Fruit fly (Drosophila melanogaster): Measurements from ENCODE around the gene CG32554.

The CG32554 gene

DNA sequence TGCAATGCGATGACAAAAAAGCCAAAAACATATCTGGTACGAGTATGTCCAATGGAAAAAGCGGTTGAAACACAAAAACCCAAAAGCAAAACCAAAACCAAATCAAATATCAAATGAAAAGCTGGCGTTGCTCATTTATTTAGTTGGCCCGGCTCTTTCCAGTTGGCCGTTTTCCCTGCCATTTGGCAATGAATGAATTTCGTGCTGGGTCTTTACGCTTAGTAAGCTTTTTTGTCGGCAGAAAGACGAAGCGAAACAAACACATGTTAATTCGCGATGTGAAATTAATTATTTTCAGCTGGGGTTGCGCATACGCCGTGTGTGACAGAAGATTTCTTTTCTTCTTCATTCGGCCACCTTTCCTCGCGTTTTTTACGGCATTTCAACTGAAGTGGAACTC, 17.7 kb downstream of the CG32554 start:
- no peak for TF ChIP-seq Clk (GFP tag; optimal IDR thresholded peaks at IDR 0.05)
- TF ChIP-seq tj (GFP tag; optimal IDR thresholded peaks at IDR 0.05): peak; percentile 99

DNA sequence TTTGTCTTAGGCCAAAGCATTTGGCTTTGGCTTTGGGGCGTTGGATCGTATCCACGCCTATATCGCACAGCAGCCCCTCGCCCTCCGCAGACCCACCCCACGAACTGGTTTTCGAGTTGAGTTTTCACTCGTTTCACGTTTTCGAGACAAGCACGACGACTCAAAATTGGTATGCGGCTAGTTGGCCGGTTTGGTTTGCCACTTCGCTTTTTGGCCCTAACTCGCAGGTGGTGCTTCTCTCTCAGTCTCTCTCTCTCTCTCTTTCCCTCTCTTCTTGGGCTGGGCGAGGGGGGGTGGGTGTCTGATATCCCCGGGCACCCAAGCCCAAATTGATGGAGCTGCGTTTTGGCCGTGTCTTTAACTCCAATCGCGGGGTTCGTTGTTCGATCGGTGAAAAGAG, 18.5 kb downstream of the CG32554 start:
- TF ChIP-seq toe (GFP tag; optimal IDR thresholded peaks at IDR 0.05) (no peak), CG33017 (tag; optimal IDR thresholded peaks at IDR 0.05) (no peak), cic (GFP tag; optimal IDR thresholded peaks at IDR 0.05) (no peak), CG12768 (GFP tag; optimal IDR thresholded peaks at IDR 0.05) (no peak), tj (GFP tag; optimal IDR thresholded peaks at IDR 0.05) (no peak), CG7045 (GFP tag; optimal IDR thresholded peaks at IDR 0.05) (no peak), Crg-1 (GFP tag; optimal IDR thresholded peaks at IDR 0.05) (no peak), cnc (optimal IDR thresholded peaks at IDR 0.05) (no peak), pad (GFP tag; optimal IDR thresholded peaks at IDR 0.05) (no peak), CG1620 (GFP tag; optimal IDR thresholded peaks at IDR 0.05) (no peak), kay (GFP tag; ENCODE audit: borderline replicate concordance) (no peak)

DNA sequence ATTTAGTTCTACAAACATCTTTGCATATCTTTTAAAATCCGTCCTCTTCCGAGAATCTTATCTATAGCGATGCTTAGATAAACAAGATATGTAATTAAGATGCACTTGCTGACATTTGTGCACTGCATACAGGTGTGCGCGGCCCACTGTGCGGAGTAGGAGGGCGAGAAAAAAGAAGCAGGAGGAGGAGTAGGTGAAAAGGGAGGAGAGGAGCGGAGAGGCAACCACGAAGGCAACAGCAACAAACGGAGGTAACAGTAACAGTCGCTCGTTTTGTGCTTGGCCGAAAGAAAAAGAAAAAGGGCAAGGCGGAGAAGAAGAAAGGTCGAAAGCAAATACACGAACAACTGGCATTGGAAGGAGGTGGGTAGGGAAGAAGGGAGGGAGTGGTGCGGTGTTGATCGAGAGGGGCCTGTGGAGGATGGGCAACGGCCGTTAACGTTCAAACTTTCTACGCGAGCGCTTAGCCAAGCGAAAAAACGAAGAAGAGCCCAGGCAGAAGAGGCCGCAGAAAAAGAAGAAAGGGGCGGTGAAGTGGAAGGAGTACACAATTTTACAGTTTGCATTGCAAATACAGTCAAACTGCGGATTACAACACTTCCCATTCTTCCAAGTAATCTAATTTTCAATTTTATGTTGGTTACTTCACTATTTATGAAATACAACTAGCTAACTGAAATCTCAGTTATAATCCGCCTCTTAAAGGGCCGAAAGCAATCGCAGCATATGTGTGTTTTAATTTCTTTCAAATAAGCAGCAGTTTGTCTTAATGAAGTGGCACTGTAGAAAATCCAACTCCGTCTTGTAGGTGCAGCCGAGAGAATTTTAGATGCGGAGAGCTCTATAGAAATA, 20.1 kb downstream of the CG32554 start:
- no peak for TF ChIP-seq CG7101 (tag; optimal IDR thresholded peaks at IDR 0.05)
- TF ChIP-seq tj (GFP tag; optimal IDR thresholded peaks at IDR 0.05): peak; percentile 93
- TF ChIP-seq kay (GFP tag; ENCODE audit: borderline replicate concordance): no peak
- no peak for TF ChIP-seq CG14711 (tag; optimal IDR thresholded peaks at IDR 0.05)
- TF ChIP-seq pad (GFP tag; optimal IDR thresholded peaks at IDR 0.05): peak; percentile 85
- peak; percentile 61 for TF ChIP-seq bab1 (GFP tag; optimal IDR thresholded peaks at IDR 0.05)

DNA sequence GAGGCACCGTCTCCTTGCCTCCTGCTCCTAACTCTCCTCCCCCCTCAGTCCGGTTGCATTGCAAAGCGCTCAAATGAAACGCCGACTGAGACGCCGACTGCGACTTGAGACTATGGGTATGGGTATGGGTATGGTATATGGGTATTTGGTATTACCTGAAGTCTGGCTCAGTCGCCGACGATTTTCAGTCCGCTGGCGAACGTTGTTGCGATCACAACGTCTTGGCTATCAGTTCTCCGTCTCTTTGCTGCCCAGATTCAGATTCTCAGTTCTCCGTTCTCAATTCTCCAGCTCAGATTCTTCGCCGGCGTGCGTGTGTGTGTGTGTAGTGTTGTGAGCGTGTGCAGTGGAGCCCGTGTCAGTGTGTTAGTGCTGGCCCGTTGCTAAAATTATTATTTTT, 21.8 kb downstream of the CG32554 start, which contains the start of gene CG6398:
Gene CG6398, plus strand, starts transcription at position 185 of the 400 bp plus-strand sequence.
- no peak for TF ChIP-seq cnc (optimal IDR thresholded peaks at IDR 0.05)
- peak; percentile 86 for TF ChIP-seq tj (GFP tag; optimal IDR thresholded peaks at IDR 0.05)
- peak; percentile 17 for TF ChIP-seq bab1 (GFP tag; optimal IDR thresholded peaks at IDR 0.05)
- no peak for TF ChIP-seq kay (GFP tag; ENCODE audit: borderline replicate concordance)
- TF ChIP-seq pad (GFP tag; optimal IDR thresholded peaks at IDR 0.05): peak; percentile 14
- peak; percentile 25 for TF ChIP-seq CG1620 (GFP tag; optimal IDR thresholded peaks at IDR 0.05)
- TF ChIP-seq CG33017 (tag; optimal IDR thresholded peaks at IDR 0.05): no peak

DNA sequence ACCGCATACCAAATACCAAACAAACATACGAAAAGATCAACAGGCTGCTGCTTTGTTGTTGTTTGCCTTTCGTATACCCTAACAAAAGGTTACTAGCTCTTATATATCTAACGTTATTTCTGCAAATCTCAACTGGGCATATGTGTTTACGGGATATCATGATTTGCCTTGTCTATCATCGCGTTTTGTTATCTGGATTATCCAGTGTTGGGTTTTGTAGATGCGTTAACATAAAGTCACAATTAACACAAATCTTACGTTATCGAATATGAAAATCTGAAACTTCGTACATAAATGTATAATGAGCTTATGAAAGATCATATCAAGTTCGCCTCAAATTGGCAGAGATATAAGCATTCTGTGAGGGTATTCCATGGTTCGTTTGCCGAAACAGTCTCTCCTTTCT, 22.3 kb downstream of the CG32554 start:
- TF ChIP-seq Mnt (GFP tag; optimal IDR thresholded peaks at IDR 0.05) (no peak), CG7045 (GFP tag; optimal IDR thresholded peaks at IDR 0.05) (no peak), CG1620 (GFP tag; optimal IDR thresholded peaks at IDR 0.05) (no peak), cnc (optimal IDR thresholded peaks at IDR 0.05) (no peak), cic (GFP tag; optimal IDR thresholded peaks at IDR 0.05) (no peak), bab1 (GFP tag; optimal IDR thresholded peaks at IDR 0.05) (no peak), ovo (GFP tag; optimal IDR thresholded peaks at IDR 0.05) (no peak), toe (GFP tag; optimal IDR thresholded peaks at IDR 0.05) (no peak), CG11617 (GFP tag; optimal IDR thresholded peaks at IDR 0.05) (no peak)

DNA sequence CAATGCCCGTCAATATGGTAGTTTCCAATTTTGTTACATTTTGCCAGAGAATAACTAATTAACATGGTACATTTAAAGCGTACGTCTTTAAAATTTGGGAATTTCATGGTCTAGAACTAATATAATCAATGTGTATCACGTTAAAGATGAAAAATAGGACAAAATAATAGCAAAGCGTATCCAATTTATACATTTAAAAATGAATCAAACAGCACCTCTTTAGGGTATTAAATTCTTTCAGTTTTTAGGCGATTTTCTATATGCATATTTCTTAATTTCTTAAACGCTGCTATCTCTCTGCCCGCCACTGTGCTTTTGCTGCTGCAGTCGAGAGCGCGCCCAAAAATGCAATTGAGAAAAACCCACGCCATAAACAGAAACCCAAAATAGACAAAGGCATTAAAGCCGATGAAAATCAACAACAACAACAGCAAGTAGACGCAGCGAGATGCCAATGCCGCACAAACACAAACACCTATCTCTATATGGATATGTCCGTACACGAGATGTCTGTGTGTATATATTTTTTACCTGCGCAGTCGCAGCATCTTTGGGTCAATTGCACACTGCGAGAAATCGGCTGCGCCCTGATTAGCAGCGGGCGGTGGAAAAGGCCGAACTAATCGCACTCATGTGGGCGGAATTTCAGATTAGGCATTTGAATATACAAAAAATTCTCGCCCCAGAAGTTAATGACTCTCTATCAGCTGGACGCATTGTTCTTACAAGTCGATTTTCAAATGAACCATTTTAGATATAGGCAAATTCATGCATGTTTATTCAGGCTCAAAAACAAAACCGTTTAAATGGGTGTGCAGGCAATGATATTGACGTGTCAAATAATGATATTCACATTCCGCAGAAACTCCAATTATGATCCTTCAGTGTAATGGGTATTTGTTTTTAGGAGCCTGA, 23.1 kb downstream of the CG32554 start:
- TF ChIP-seq bab1 (GFP tag; optimal IDR thresholded peaks at IDR 0.05) (peak; percentile 89), CG14711 (tag; optimal IDR thresholded peaks at IDR 0.05) (peak; percentile 49), CG7101 (tag; optimal IDR thresholded peaks at IDR 0.05) (peak; percentile 49), pad (GFP tag; optimal IDR thresholded peaks at IDR 0.05) (peak; percentile 43), Mnt (GFP tag; optimal IDR thresholded peaks at IDR 0.05) (no peak), CG1620 (GFP tag; optimal IDR thresholded peaks at IDR 0.05) (peak; percentile 9), CG11617 (GFP tag; optimal IDR thresholded peaks at IDR 0.05) (peak; percentile 27), cic (GFP tag; optimal IDR thresholded peaks at IDR 0.05) (no peak)

DNA sequence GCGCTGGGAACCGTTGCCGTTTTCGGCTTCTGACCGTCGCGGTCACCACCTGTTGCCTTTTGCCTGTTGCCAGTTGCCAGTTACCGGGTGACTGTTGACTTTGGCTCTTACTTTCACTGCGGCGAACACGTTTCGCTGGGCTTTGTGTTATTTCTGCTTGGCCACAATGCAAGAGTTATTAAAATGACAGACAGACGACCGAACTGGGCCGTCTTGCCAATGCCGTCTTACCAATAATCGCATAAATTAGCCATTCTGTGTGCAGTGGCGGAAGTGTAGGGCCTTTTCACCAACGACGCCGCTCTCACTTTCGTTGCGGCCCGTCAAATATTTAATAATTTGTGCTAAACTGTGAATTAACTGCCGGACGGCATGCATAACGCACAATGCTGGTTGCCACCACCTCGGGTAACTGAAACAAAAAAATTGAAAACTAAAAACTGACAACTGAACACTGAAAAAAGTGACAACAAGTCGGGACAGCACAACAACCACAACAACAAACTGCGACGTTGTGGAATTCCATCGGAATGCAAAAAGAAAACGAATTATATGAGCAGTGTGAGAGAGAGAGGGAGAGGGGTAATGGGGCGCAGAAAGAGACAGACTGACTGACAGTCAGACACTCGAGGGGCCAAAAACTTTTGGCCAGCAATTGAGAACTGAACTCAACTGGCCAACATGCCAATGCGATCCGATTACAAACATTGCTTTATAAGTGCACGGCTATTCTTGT, 24.0 kb downstream of the CG32554 start:
- TF ChIP-seq CG11617 (GFP tag; optimal IDR thresholded peaks at IDR 0.05) (no peak), CG7101 (tag; optimal IDR thresholded peaks at IDR 0.05) (no peak), Hr96 (GFP tag; optimal IDR thresholded peaks at IDR 0.05) (no peak), CG5204 (GFP tag; optimal IDR thresholded peaks at IDR 0.05) (no peak), toe (GFP tag; optimal IDR thresholded peaks at IDR 0.05) (no peak), tj (GFP tag; optimal IDR thresholded peaks at IDR 0.05) (peak; percentile 96), cnc (optimal IDR thresholded peaks at IDR 0.05) (no peak)
